Worm (Caenorhabditis elegans) whole organism, midembryonic: ENCODE measurements around the gene gst-24.
"Not testable (repeated sequence)": the region's sequence is repeated elsewhere in the genome, so short reads cannot be mapped to it uniquely, and the experiment has no call there.

Experiments used
- T22C8.4 ChIP-seq: fragments of 200-800 bp; sonication (Bioruptor generic); IDR thresholded peaks from 2 replicates; pipeline ENCODE4 v1.3.6; 2022; ENCODE audit warnings: missing genetic modification characterization, missing compliant biosample characterization
- cog-1 ChIP-seq: sonication (generic microtip); optimal IDR thresholded peaks from 2 replicates; lab custom pipeline; 2016; ENCODE audit warnings: missing genetic modification characterization, missing compliant biosample characterization
- flt-1 ChIP-seq: fragments of 200-800 bp; sonication (Bioruptor generic); IDR thresholded peaks from 2 replicates; pipeline ENCODE4 v1.3.6; 2022; ENCODE audit warnings: missing genetic modification characterization, missing compliant biosample characterization
- klf-2 ChIP-seq: fragments of 200-800 bp; sonication (Bioruptor generic); conservative IDR thresholded peaks from 2 replicates; pipeline ENCODE4 v1.3.6; 2022; ENCODE audit warnings: missing genetic modification reagents, missing genetic modification characterization, missing compliant biosample characterization
- med-1 ChIP-seq: sonication (generic microtip); optimal IDR thresholded peaks from 2 replicates; lab custom pipeline; 2017; ENCODE audit warnings: missing genetic modification characterization, mild to moderate bottlenecking, missing compliant biosample characterization, antibody characterized with exemption, missing genetic modification reagents; ENCODE audit not compliant: insufficient read depth
- ref-1 ChIP-seq: fragments of 200-800 bp; sonication (Bioruptor generic); conservative IDR thresholded peaks from 2 replicates; pipeline ENCODE4 v1.3.6; 2022; ENCODE audit warnings: missing genetic modification reagents, missing genetic modification characterization, missing compliant biosample characterization
- tab-1 ChIP-seq: fragments of 200-800 bp; sonication (Bioruptor generic); IDR thresholded peaks from 2 replicates; pipeline ENCODE4 v1.3.6; 2022; ENCODE audit warnings: missing genetic modification characterization, missing compliant biosample characterization
- ztf-23 ChIP-seq: fragments of 200-800 bp; sonication (Bioruptor generic); IDR thresholded peaks from 2 replicates; pipeline ENCODE4 v1.3.6; 2022; ENCODE audit warnings: missing genetic modification reagents, missing genetic modification characterization, missing compliant biosample characterization
- ztf-29 ChIP-seq: fragments of 200-800 bp; sonication (Bioruptor generic); IDR thresholded peaks from 2 replicates; pipeline ENCODE4 v1.3.6; 2022; ENCODE audit warnings: missing genetic modification reagents, missing genetic modification characterization, missing compliant biosample characterization

gst-24 gene

ce11 chrII:13611186-13611585, at the start of gene gst-24:
TSS of gene gst-24 (minus strand) at chrII:13611366.
- no peak for TF ChIP-seq cog-1 (tag; lab: Kevin White, UChicago)

ce11 chrII:13658424-13658823, 47.3 kb upstream of the gst-24 start:
- peak; percentile 75; the same call in 1 of the 2 replicates for TF ChIP-seq flt-1

ce11 chrII:13654723-13655122, 43.6 kb upstream of the gst-24 start, which contains the start of gene C31C9.9:
TSS of gene C31C9.9 (plus strand) at chrII:13655023.
- TF ChIP-seq T22C8.4, ztf-23, klf-2 (GFP tag; lab: Robert Waterston, UW): not testable (repeated sequence)

ce11 chrII:13648230-13648629, 37.1 kb upstream of the gst-24 start, which contains the start of gene fbxa-169:
TSS of gene fbxa-169 (plus strand) at chrII:13648530.
- TF ChIP-seq klf-2 (GFP tag; lab: Robert Waterston, UW) (no peak), cog-1 (tag; lab: Kevin White, UChicago) (no peak), T22C8.4 (GFP tag; lab: Robert Waterston, UW) (no peak), med-1 (GFP tag; lab: Kevin White, UChicago) (no peak), tab-1 (GFP tag; lab: Robert Waterston, UW) (no peak), flt-1 (no peak), ref-1 (no peak), ztf-29 (GFP tag; lab: Robert Waterston, UW) (no peak), ztf-23 (GFP tag; lab: Robert Waterston, UW) (no peak)

- TF ChIP-seq klf-2 (GFP tag; lab: Robert Waterston, UW) (no peak), T22C8.4 (GFP tag; lab: Robert Waterston, UW) (no peak), ztf-29 (GFP tag; lab: Robert Waterston, UW) (no peak), tab-1 (GFP tag; lab: Robert Waterston, UW) (no peak), flt-1 (no peak), cog-1 (tag; lab: Kevin White, UChicago) (no peak), med-1 (GFP tag; lab: Kevin White, UChicago) (no peak), ref-1 (no peak), ztf-23 (GFP tag; lab: Robert Waterston, UW) (no peak)
These were observed 30.1 kb upstream of the gst-24 start, which contains the start of gene fbxa-167 for ce11 chrII:13641311-13641710. TSS of gene fbxa-167 (plus strand) at chrII:13641489.

ce11 chrII:13640210-13640609, 29.0 kb upstream of the gst-24 start:
- no peak for TF ChIP-seq cog-1 (tag; lab: Kevin White, UChicago)
- TF ChIP-seq klf-2 (GFP tag; lab: Robert Waterston, UW), result no peak
- no peak for TF ChIP-seq flt-1
- TF ChIP-seq ref-1, result no peak
- no peak for TF ChIP-seq med-1 (GFP tag; lab: Kevin White, UChicago)
- no peak for TF ChIP-seq T22C8.4 (GFP tag; lab: Robert Waterston, UW)
- no peak for TF ChIP-seq ztf-23 (GFP tag; lab: Robert Waterston, UW)
- no peak for TF ChIP-seq ztf-29 (GFP tag; lab: Robert Waterston, UW)
- TF ChIP-seq tab-1 (GFP tag; lab: Robert Waterston, UW), result no peak

- TF ChIP-seq flt-1, result no peak
- TF ChIP-seq ztf-23 (GFP tag; lab: Robert Waterston, UW), result no peak
- TF ChIP-seq tab-1 (GFP tag; lab: Robert Waterston, UW), result no peak
- no peak for TF ChIP-seq cog-1 (tag; lab: Kevin White, UChicago)
- TF ChIP-seq med-1 (GFP tag; lab: Kevin White, UChicago), result no peak
- TF ChIP-seq ztf-29 (GFP tag; lab: Robert Waterston, UW), result no peak
- TF ChIP-seq T22C8.4 (GFP tag; lab: Robert Waterston, UW), result no peak
- no peak for TF ChIP-seq ref-1
- TF ChIP-seq klf-2 (GFP tag; lab: Robert Waterston, UW), result no peak
These were observed 27.4 kb upstream of the gst-24 start for ce11 chrII:13638576-13638975.

ce11 chrII:13637941-13638489, 26.8 kb upstream of the gst-24 start, which contains the start of gene phdh-1:
TSS of gene phdh-1 (minus strand) at chrII:13638480.
- TF ChIP-seq klf-2 (GFP tag; lab: Robert Waterston, UW) (no peak), tab-1 (GFP tag; lab: Robert Waterston, UW) (no peak), T22C8.4 (GFP tag; lab: Robert Waterston, UW) (no peak), med-1 (GFP tag; lab: Kevin White, UChicago) (no peak), cog-1 (tag; lab: Kevin White, UChicago) (no peak)

- TF ChIP-seq cog-1 (tag; lab: Kevin White, UChicago), result no peak
These were observed 26.3 kb upstream of the gst-24 start for ce11 chrII:13637464-13637863.

- TF ChIP-seq klf-2 (GFP tag; lab: Robert Waterston, UW), result no peak
- no peak for TF ChIP-seq ref-1
- no peak for TF ChIP-seq cog-1 (tag; lab: Kevin White, UChicago)
These were observed 25.4 kb upstream of the gst-24 start for ce11 chrII:13636596-13636995.

- TF ChIP-seq ztf-23 (GFP tag; lab: Robert Waterston, UW), result no peak
These were observed 21.1 kb upstream of the gst-24 start, which contains the start of gene tag-10 for ce11 chrII:13632238-13632637. TSS of gene tag-10 (plus strand) at chrII:13632584.
